Fruit fly (Drosophila melanogaster) whole organism, embryonic: ENCODE results near the gene CG17593.

Experiments
- CG10366 ChIP-seq: fragments of 200-800 bp; sonication (Bioruptor generic); IDR thresholded peaks from 2 replicates; pipeline ENCODE4 v1.3.6; 2022; ENCODE audit warnings: missing biosample characterization, missing genetic modification characterization
- CG11093 ChIP-seq: fragments of 200-800 bp; sonication (Bioruptor generic); IDR thresholded peaks from 3 replicates; pipeline ENCODE4 v1.3.6; 2022; ENCODE audit warnings: missing biosample characterization, missing genetic modification characterization
- CG11696 ChIP-seq: fragments of 200-800 bp; sonication (Bioruptor generic); IDR thresholded peaks from 2 replicates; pipeline ENCODE4 v1.3.6; 2022; ENCODE audit warnings: missing biosample characterization, missing genetic modification characterization
- CG12155 ChIP-seq: fragments of 200-800 bp; sonication (Bioruptor generic); optimal IDR thresholded peaks from 3 replicates; lab custom pipeline; 2016; ENCODE audit warnings: missing biosample characterization, missing genetic modification characterization
- CG12219 ChIP-seq: fragments of 200-800 bp; sonication (Bioruptor generic); optimal IDR thresholded peaks from 3 replicates; lab custom pipeline; 2018; ENCODE audit warnings: missing biosample characterization, mild to moderate bottlenecking, missing genetic modification characterization
- CG13424 ChIP-seq: fragments of 200-800 bp; sonication (Bioruptor generic); optimal IDR thresholded peaks from 2 replicates; lab custom pipeline; 2019; ENCODE audit warnings: missing biosample characterization, mild to moderate bottlenecking, missing genetic modification characterization, moderate library complexity
- CG14014 ChIP-seq: fragments of 200-800 bp; sonication (Bioruptor generic); IDR thresholded peaks from 2 replicates; pipeline ENCODE4 v1.3.6; 2022; ENCODE audit warnings: missing biosample characterization, missing genetic modification characterization
- CG14050 ChIP-seq: fragments of 200-800 bp; sonication (Bioruptor generic); IDR thresholded peaks from 3 replicates; pipeline ENCODE4 v1.3.6; 2022; ENCODE audit warnings: missing biosample characterization, missing genetic modification characterization
- CG1603 ChIP-seq: fragments of 200-800 bp; sonication (Bioruptor generic); optimal IDR thresholded peaks from 2 replicates; lab custom pipeline; 2019; ENCODE audit warnings: missing biosample characterization, mild to moderate bottlenecking, missing genetic modification characterization, moderate library complexity
- CG1647 ChIP-seq: fragments of 200-800 bp; sonication (Bioruptor generic); optimal IDR thresholded peaks from 3 replicates; lab custom pipeline; 2016; ENCODE audit warnings: missing biosample characterization, missing genetic modification characterization
- CG18262 ChIP-seq: fragments of 200-800 bp; optimal IDR thresholded peaks from 3 replicates; lab custom pipeline; 2019; ENCODE audit warnings: missing biosample characterization, mild to moderate bottlenecking, missing genetic modification characterization, moderate library complexity
- CG2678 ChIP-seq: fragments of 200-800 bp; sonication (Bioruptor generic); optimal IDR thresholded peaks from 3 replicates; lab custom pipeline; 2019; ENCODE audit warnings: missing biosample characterization, mild to moderate bottlenecking, missing genetic modification characterization, moderate library complexity
- CG30431 ChIP-seq: fragments of 200-800 bp; sonication (Bioruptor generic); optimal IDR thresholded peaks from 2 replicates; lab custom pipeline; 2017; ENCODE audit warnings: missing biosample characterization, missing genetic modification characterization
- CG3163 ChIP-seq: fragments of 200-800 bp; sonication (Bioruptor generic); optimal IDR thresholded peaks from 3 replicates; lab custom pipeline; 2016; ENCODE audit warnings: missing biosample characterization, missing genetic modification characterization
- CG33213 ChIP-seq: fragments of 200-800 bp; sonication (Bioruptor generic); optimal IDR thresholded peaks from 3 replicates; lab custom pipeline; 2016; ENCODE audit warnings: missing biosample characterization, missing genetic modification characterization
- CG4617 ChIP-seq: fragments of 200-800 bp; sonication (Bioruptor generic); optimal IDR thresholded peaks from 3 replicates; lab custom pipeline; 2016; ENCODE audit warnings: missing biosample characterization, missing genetic modification characterization, borderline replicate concordance
- CG5953 ChIP-seq: fragments of 200-800 bp; sonication (Bioruptor generic); IDR thresholded peaks from 2 replicates; pipeline ENCODE4 v1.3.6; 2022; ENCODE audit warnings: missing biosample characterization, missing genetic modification characterization
- CG7963 ChIP-seq: fragments of 200-800 bp; sonication (Bioruptor generic); IDR thresholded peaks from 3 replicates; pipeline ENCODE4 v1.3.6; 2022; ENCODE audit warnings: missing biosample characterization, missing genetic modification characterization; ENCODE audit not compliant: partially characterized antibody
- CG8765 ChIP-seq: fragments of 200-800 bp; sonication (Bioruptor generic); IDR thresholded peaks from 2 replicates; pipeline ENCODE4 v1.3.6; 2022; ENCODE audit warnings: missing biosample characterization, missing genetic modification characterization
- CG9932 ChIP-seq: fragments of 200-800 bp; sonication (Bioruptor generic); IDR thresholded peaks from 2 replicates; pipeline ENCODE4 v1.3.6; 2022; ENCODE audit warnings: missing biosample characterization, missing genetic modification characterization
- CrebB ChIP-seq: fragments of 200-800 bp; sonication (Bioruptor generic); optimal IDR thresholded peaks from 3 replicates; lab custom pipeline; 2018; ENCODE audit warnings: missing biosample characterization, mild to moderate bottlenecking, missing genetic modification characterization
- Ets65A ChIP-seq: fragments of 200-800 bp; sonication (Bioruptor generic); peaks from one replicate; lab custom pipeline; 2016; ENCODE audit warnings: missing biosample characterization, missing genetic modification characterization
- HLH3B ChIP-seq: fragments of 200-800 bp; sonication (Bioruptor generic); IDR thresholded peaks from 2 replicates; pipeline ENCODE4 v1.3.6; 2022; ENCODE audit warnings: missing biosample characterization, missing genetic modification characterization
- HLHmδ ChIP-seq: fragments of 200-800 bp; sonication (Bioruptor generic); optimal IDR thresholded peaks from 2 replicates; lab custom pipeline; 2018; ENCODE audit warnings: missing biosample characterization, mild to moderate bottlenecking, missing genetic modification characterization, moderate library complexity
- Hmx ChIP-seq: fragments of 200-800 bp; sonication (Bioruptor generic); optimal IDR thresholded peaks from 2 replicates; lab custom pipeline; 2016; ENCODE audit warnings: missing biosample characterization, missing genetic modification characterization
- Pdp1 ChIP-seq, 2 experiments: fragments of 200-800 bp; sonication (Bioruptor generic); optimal IDR thresholded peaks; 3 replicates each; lab custom pipeline; 2016; ENCODE audit warnings: missing biosample characterization in 2 of 2, missing genetic modification characterization in 2 of 2, mild to moderate bottlenecking in 1 of 2, moderate library complexity in 1 of 2
- ap ChIP-seq: fragments of 200-800 bp; sonication (Bioruptor generic); IDR thresholded peaks from 2 replicates; pipeline ENCODE4 v1.3.6; 2022; ENCODE audit warnings: missing biosample characterization, missing genetic modification characterization
- az2 ChIP-seq: fragments of 200-800 bp; sonication (Bioruptor generic); optimal IDR thresholded peaks from 3 replicates; lab custom pipeline; 2016; ENCODE audit warnings: missing biosample characterization, missing genetic modification characterization
- bab2 ChIP-seq: fragments of 200-800 bp; sonication (Bioruptor generic); optimal IDR thresholded peaks from 2 replicates; lab custom pipeline; 2016; ENCODE audit warnings: missing biosample characterization, missing genetic modification characterization
- bowl ChIP-seq: fragments of 200-800 bp; sonication (Bioruptor generic); IDR thresholded peaks from 2 replicates; pipeline ENCODE4 v1.3.6; 2022; ENCODE audit warnings: missing biosample characterization, missing genetic modification characterization
- cas ChIP-seq: fragments of 200-800 bp; sonication (Bioruptor generic); IDR thresholded peaks from 2 replicates; pipeline ENCODE4 v1.3.6; 2022; ENCODE audit warnings: missing biosample characterization, missing genetic modification characterization
- chn ChIP-seq: fragments of 200-800 bp; sonication (Bioruptor generic); optimal IDR thresholded peaks from 2 replicates; lab custom pipeline; 2016; ENCODE audit warnings: missing biosample characterization, missing genetic modification characterization
- dimm ChIP-seq: fragments of 200-800 bp; sonication (Bioruptor generic); IDR thresholded peaks from 2 replicates; pipeline ENCODE4 v1.3.6; 2022; ENCODE audit warnings: missing biosample characterization, missing genetic modification characterization
- eyg ChIP-seq: fragments of 200-800 bp; sonication (Bioruptor generic); optimal IDR thresholded peaks from 3 replicates; lab custom pipeline; 2016; ENCODE audit warnings: missing biosample characterization, missing genetic modification characterization
- fd102C ChIP-seq: fragments of 200-800 bp; sonication (Bioruptor generic); optimal IDR thresholded peaks from 2 replicates; lab custom pipeline; 2018; ENCODE audit warnings: missing biosample characterization, mild to moderate bottlenecking, missing genetic modification characterization, moderate library complexity
- gem ChIP-seq: fragments of 200-800 bp; sonication (Bioruptor generic); optimal IDR thresholded peaks from 2 replicates; lab custom pipeline; 2019; ENCODE audit warnings: missing biosample characterization, mild to moderate bottlenecking, missing genetic modification characterization, moderate library complexity
- hb ChIP-seq: fragments of 200-800 bp; sonication (Bioruptor generic); IDR thresholded peaks from 3 replicates; pipeline ENCODE4 v1.3.6; 2022; ENCODE audit warnings: missing biosample characterization, missing genetic modification characterization; ENCODE audit not compliant: partially characterized antibody
- insv ChIP-seq, 2 experiments: fragments of 200-800 bp; sonication (Bioruptor generic); optimal IDR thresholded peaks; 3 replicates each; lab custom pipeline; 2016 to 2018; ENCODE audit warnings: missing biosample characterization in 2 of 2, missing genetic modification characterization in 2 of 2
- mld ChIP-seq: fragments of 200-800 bp; sonication (Bioruptor generic); IDR thresholded peaks from 3 replicates; pipeline ENCODE4 v1.3.6; 2022; ENCODE audit warnings: missing biosample characterization, missing genetic modification characterization; ENCODE audit not compliant: partially characterized antibody
- nerfin-1 ChIP-seq: fragments of 200-800 bp; sonication (Bioruptor generic); optimal IDR thresholded peaks from 3 replicates; lab custom pipeline; 2019; ENCODE audit warnings: missing biosample characterization, mild to moderate bottlenecking, missing genetic modification characterization, moderate library complexity
- nerfin-2 ChIP-seq: fragments of 200-800 bp; sonication (Bioruptor generic); IDR thresholded peaks from 2 replicates; pipeline ENCODE4 v1.3.6; 2022; ENCODE audit warnings: missing biosample characterization, missing genetic modification characterization; ENCODE audit not compliant: partially characterized antibody
- org-1 ChIP-seq: fragments of 200-800 bp; sonication (Bioruptor generic); optimal IDR thresholded peaks from 2 replicates; lab custom pipeline; 2017; ENCODE audit warnings: missing biosample characterization, missing genetic modification characterization
- pnt ChIP-seq: fragments of 200-800 bp; sonication (Bioruptor generic); optimal IDR thresholded peaks from 3 replicates; lab custom pipeline; 2016; ENCODE audit warnings: missing biosample characterization, missing genetic modification characterization
- rib ChIP-seq: fragments of 200-800 bp; sonication (Bioruptor generic); IDR thresholded peaks from 2 replicates; pipeline ENCODE4 v1.3.6; 2022; ENCODE audit warnings: missing biosample characterization, missing genetic modification characterization
- run ChIP-seq: fragments of 200-800 bp; sonication (Bioruptor generic); optimal IDR thresholded peaks from 3 replicates; lab custom pipeline; 2018; ENCODE audit warnings: missing biosample characterization, mild to moderate bottlenecking, missing genetic modification characterization
- trem ChIP-seq: fragments of 200-800 bp; optimal IDR thresholded peaks from 3 replicates; lab custom pipeline; 2019; ENCODE audit warnings: missing biosample characterization, mild to moderate bottlenecking, missing genetic modification characterization, moderate library complexity
- zen2 ChIP-seq: fragments of 200-800 bp; sonication (Bioruptor generic); IDR thresholded peaks from 3 replicates; pipeline ENCODE4 v1.3.6; 2022; ENCODE audit warnings: missing biosample characterization, missing genetic modification characterization; ENCODE audit not compliant: partially characterized antibody
- zfh1 ChIP-seq: fragments of 200-800 bp; sonication (Bioruptor generic); IDR thresholded peaks from 3 replicates; pipeline ENCODE4 v1.3.6; 2022; ENCODE audit warnings: missing biosample characterization, missing genetic modification characterization

The CG17593 gene

dm6 chr2L:3478034-3478880 is 36.4 kb upstream of the CG17593 start, which contains the start of gene Thor (continued):
- TF ChIP-seq bab2 (GFP tag; lab: Kevin White, UChicago) (peak; percentile 11), org-1 (peak; percentile 70), bowl (GFP tag; lab: Robert Waterston, UW) (peak; percentile 74), CG2678 (tag; lab: Kevin White, UChicago) (peak; percentile 61), CG14014 (GFP tag; lab: Robert Waterston, UW) (peak; percentile 64; the same call in 1 of the 2 replicates), CG30431 (GFP tag; lab: Kevin White, UChicago) (no peak), chn (GFP tag; lab: Kevin White, UChicago) (peak; percentile 64), pnt (GFP tag; lab: Kevin White, UChicago) (peak; percentile 26), rib (GFP tag; lab: Robert Waterston, UW) (peak; percentile 88), gem (peak; percentile 17), CG9932 (GFP tag; lab: Robert Waterston, UW) (peak; percentile 71), HLHmδ (GFP tag; lab: Kevin White, UChicago) (peak; percentile 97), mld (GFP tag; lab: Robert Waterston, UW) (peak; percentile 55; the same call in 1 of the 3 replicates), nerfin-1 (tag; lab: Kevin White, UChicago) (peak; percentile 63), dimm (GFP tag; lab: Robert Waterston, UW) (0 out of 2 replicates have a peak, but pooled peaks have one; percentile 4), Pdp1 (GFP tag; optimal IDR thresholded peaks at IDR 0.05; lab: Kevin White, UChicago) (peak; percentile 45 to 81), CG10366 (GFP tag; lab: Robert Waterston, UW) (no peak), ap (GFP tag; lab: Robert Waterston, UW) (peak; percentile 55), hb (GFP tag; lab: Robert Waterston, UW) (no peak), CG1647 (peak; percentile 69), CG13424 (tag; lab: Kevin White, UChicago) (peak; percentile 25), zfh1 (GFP tag; lab: Robert Waterston, UW) (peak; percentile 80), CG11696 (peak; percentile 53; the same call in 1 of the 2 replicates), fd102C (GFP tag; lab: Kevin White, UChicago) (no peak), CG8765 (GFP tag; lab: Robert Waterston, UW) (no peak), run (tag; lab: Kevin White, UChicago) (no peak), CG14050 (GFP tag; lab: Robert Waterston, UW) (peak; percentile 50; the same call in 1 of the 3 replicates), insv (GFP tag; optimal IDR thresholded peaks at IDR 0.05; lab: Kevin White, UChicago) (peak in 1 of 2 experiments; percentile 25), CG3163 (GFP tag; lab: Kevin White, UChicago) (peak; percentile 73), CG7963 (no peak), CG1603 (tag; lab: Kevin White, UChicago) (peak; percentile 40), az2 (GFP tag; lab: Kevin White, UChicago) (peak; percentile 19), CG18262 (tag; lab: Kevin White, UChicago) (peak; percentile 44), trem (tag; lab: Kevin White, UChicago) (peak; percentile 24), CG4617 (GFP tag; lab: Kevin White, UChicago) (peak; percentile 37), CG5953 (GFP tag; lab: Robert Waterston, UW) (peak; percentile 86), CG12155 (GFP tag; lab: Kevin White, UChicago) (peak; percentile 24), CG12219 (GFP tag; lab: Kevin White, UChicago) (peak; percentile 34), CG11093 (no peak; the same call in 2 of the 3 replicates), CrebB (tag; lab: Kevin White, UChicago) (peak; percentile 87), cas (peak; percentile 63), CG33213 (GFP tag; lab: Kevin White, UChicago) (peak; percentile 67), HLH3B (peak; percentile 66; the same call in 1 of the 2 replicates), Hmx (GFP tag; lab: Kevin White, UChicago) (no peak), eyg (GFP tag; lab: Kevin White, UChicago) (peak; percentile 72), Ets65A (GFP tag; lab: Kevin White, UChicago) (peak; percentile 41), zen2 (GFP tag; lab: Robert Waterston, UW) (no peak; the same call in 2 of the 3 replicates), nerfin-2 (no peak)
